Fruit fly (Drosophila melanogaster) whole organism, embryonic: ENCODE results near the gene slow.

Source experiments
- Ada2b ChIP-seq: fragments of 200-800 bp; sonication (Bioruptor generic); IDR thresholded peaks from 2 replicates; pipeline ENCODE4 v1.3.6; 2022; ENCODE audit warnings: missing biosample characterization, missing genetic modification characterization
- CG10267 ChIP-seq: fragments of 200-800 bp; sonication (Bioruptor generic); optimal IDR thresholded peaks from 2 replicates; lab custom pipeline; 2018; ENCODE audit warnings: missing biosample characterization, mild to moderate bottlenecking, missing genetic modification characterization, moderate library complexity
- CG10462 ChIP-seq: fragments of 200-800 bp; sonication (Bioruptor generic); optimal IDR thresholded peaks from 2 replicates; lab custom pipeline; 2016; ENCODE audit warnings: missing biosample characterization, missing genetic modification characterization
- CG11093 ChIP-seq: fragments of 200-800 bp; sonication (Bioruptor generic); IDR thresholded peaks from 3 replicates; pipeline ENCODE4 v1.3.6; 2022; ENCODE audit warnings: missing biosample characterization, missing genetic modification characterization
- CG13624 ChIP-seq: fragments of 200-800 bp; sonication (Bioruptor generic); optimal IDR thresholded peaks from 2 replicates; lab custom pipeline; 2016; ENCODE audit warnings: missing biosample characterization, missing genetic modification characterization
- CG14050 ChIP-seq: fragments of 200-800 bp; sonication (Bioruptor generic); IDR thresholded peaks from 3 replicates; pipeline ENCODE4 v1.3.6; 2022; ENCODE audit warnings: missing biosample characterization, missing genetic modification characterization
- CG15479 ChIP-seq: fragments of 200-800 bp; sonication (Bioruptor generic); optimal IDR thresholded peaks from 3 replicates; lab custom pipeline; 2019; ENCODE audit warnings: missing biosample characterization, mild to moderate bottlenecking, missing genetic modification characterization, moderate library complexity
- CG17328 ChIP-seq: fragments of 200-800 bp; sonication (Bioruptor generic); IDR thresholded peaks from 2 replicates; pipeline ENCODE4 v1.3.6; 2022; ENCODE audit warnings: missing biosample characterization, missing genetic modification characterization
- CG2116 ChIP-seq: fragments of 200-800 bp; sonication (Bioruptor generic); optimal IDR thresholded peaks from 3 replicates; lab custom pipeline; 2018; ENCODE audit warnings: missing biosample characterization, mild to moderate bottlenecking, missing genetic modification characterization
- CG2129 ChIP-seq: fragments of 200-800 bp; sonication (Bioruptor generic); IDR thresholded peaks from 2 replicates; pipeline ENCODE4 v1.3.6; 2022; ENCODE audit warnings: missing biosample characterization, missing genetic modification characterization; ENCODE audit not compliant: partially characterized antibody
- CG30403 ChIP-seq: fragments of 200-800 bp; sonication (Bioruptor generic); optimal IDR thresholded peaks from 3 replicates; lab custom pipeline; 2016; ENCODE audit warnings: missing biosample characterization, missing genetic modification characterization
- CG3847 ChIP-seq: fragments of 200-800 bp; sonication (Bioruptor generic); IDR thresholded peaks from 2 replicates; pipeline ENCODE4 v1.3.6; 2022; ENCODE audit warnings: missing biosample characterization, missing genetic modification characterization
- CG4404 ChIP-seq: fragments of 200-800 bp; sonication (Bioruptor generic); IDR thresholded peaks from 2 replicates; pipeline ENCODE4 v1.3.6; 2022; ENCODE audit warnings: missing biosample characterization, missing genetic modification characterization
- CG4424 ChIP-seq: fragments of 200-800 bp; sonication (Bioruptor generic); optimal IDR thresholded peaks from 3 replicates; lab custom pipeline; 2016; ENCODE audit warnings: missing biosample characterization, missing genetic modification characterization
- CG4617 ChIP-seq: fragments of 200-800 bp; sonication (Bioruptor generic); optimal IDR thresholded peaks from 3 replicates; lab custom pipeline; 2016; ENCODE audit warnings: missing biosample characterization, missing genetic modification characterization, borderline replicate concordance
- CG5180 ChIP-seq: fragments of 200-800 bp; sonication (Bioruptor generic); optimal IDR thresholded peaks from 3 replicates; lab custom pipeline; 2017; ENCODE audit warnings: missing biosample characterization, missing genetic modification characterization, mild to moderate bottlenecking, moderate library complexity, missing genetic modification reagents
- CG6254 ChIP-seq: fragments of 200-800 bp; sonication (Bioruptor generic); optimal IDR thresholded peaks from 3 replicates; lab custom pipeline; 2017; ENCODE audit warnings: mild to moderate bottlenecking, missing biosample characterization, missing genetic modification reagents, missing genetic modification characterization
- CG7556 ChIP-seq: fragments of 200-800 bp; sonication (Bioruptor generic); optimal IDR thresholded peaks from 2 replicates; lab custom pipeline; 2017; ENCODE audit warnings: missing biosample characterization, mild to moderate bottlenecking, missing genetic modification characterization
- CG7963 ChIP-seq: fragments of 200-800 bp; sonication (Bioruptor generic); IDR thresholded peaks from 3 replicates; pipeline ENCODE4 v1.3.6; 2022; ENCODE audit warnings: missing biosample characterization, missing genetic modification characterization; ENCODE audit not compliant: partially characterized antibody
- CG8089 ChIP-seq: fragments of 200-800 bp; sonication (Bioruptor generic); optimal IDR thresholded peaks from 3 replicates; lab custom pipeline; 2016; ENCODE audit warnings: missing biosample characterization, missing genetic modification characterization
- CG9876 ChIP-seq: fragments of 200-800 bp; sonication (Bioruptor generic); optimal IDR thresholded peaks from 2 replicates; lab custom pipeline; 2016; ENCODE audit warnings: missing biosample characterization, missing genetic modification characterization
- Camta ChIP-seq: fragments of 200-800 bp; sonication (Bioruptor generic); optimal IDR thresholded peaks from 2 replicates; lab custom pipeline; 2016; ENCODE audit warnings: missing biosample characterization, missing genetic modification characterization
- D19A ChIP-seq: fragments of 200-800 bp; optimal IDR thresholded peaks from 3 replicates; lab custom pipeline; 2019; ENCODE audit warnings: missing biosample characterization, mild to moderate bottlenecking, missing genetic modification characterization, moderate library complexity
- Dad ChIP-seq: fragments of 200-800 bp; sonication (Bioruptor generic); optimal IDR thresholded peaks from 3 replicates; lab custom pipeline; 2016; ENCODE audit warnings: missing biosample characterization, missing genetic modification characterization
- Dbx ChIP-seq: fragments of 200-800 bp; sonication (Bioruptor generic); IDR thresholded peaks from 3 replicates; pipeline ENCODE4 v1.3.6; 2022; ENCODE audit warnings: missing biosample characterization, missing genetic modification characterization
- Fer2 ChIP-seq: fragments of 200-800 bp; sonication (Bioruptor generic); optimal IDR thresholded peaks from 2 replicates; lab custom pipeline; 2018; ENCODE audit warnings: missing biosample characterization, mild to moderate bottlenecking, missing genetic modification characterization, moderate library complexity
- Hey ChIP-seq: fragments of 200-800 bp; sonication (Bioruptor generic); optimal IDR thresholded peaks from 3 replicates; lab custom pipeline; 2018; ENCODE audit warnings: missing biosample characterization, mild to moderate bottlenecking, missing genetic modification characterization
- Hr3 ChIP-seq: fragments of 200-800 bp; sonication (Bioruptor generic); optimal IDR thresholded peaks from 3 replicates; lab custom pipeline; 2016; ENCODE audit warnings: missing biosample characterization, missing genetic modification characterization
- Hr39 ChIP-seq: fragments of >200 bp; optimal IDR thresholded peaks from 2 replicates; lab custom pipeline; 2017
- Med ChIP-seq: fragments of 200-800 bp; sonication (Bioruptor generic); peaks from one replicate; lab custom pipeline; 2016; ENCODE audit warnings: missing biosample characterization, missing genetic modification characterization, mild to moderate bottlenecking, inconsistent platforms, moderate library complexity
- NFAT ChIP-seq: fragments of 200-800 bp; sonication (Bioruptor generic); IDR thresholded peaks from 2 replicates; pipeline ENCODE4 v1.3.6; 2022; ENCODE audit warnings: missing biosample characterization, missing genetic modification characterization
- Nf-YB ChIP-seq: fragments of 200-800 bp; sonication (Bioruptor generic); optimal IDR thresholded peaks from 3 replicates; lab custom pipeline; 2019; ENCODE audit warnings: missing biosample characterization, mild to moderate bottlenecking, missing genetic modification characterization, moderate library complexity
- Stat92E ChIP-seq, 3 experiments: fragments of >200 bp in 2 of 3; fragments of 200-800 bp in 1 of 3; sonication (Bioruptor generic) in 1 of 3; optimal IDR thresholded peaks; 2 replicates each; lab custom pipeline; 2017 to 2019; ENCODE audit warnings: missing biosample characterization in 3 of 3, missing genetic modification characterization in 3 of 3, mild to moderate bottlenecking in 1 of 3, moderate library complexity in 1 of 3
- ac ChIP-seq: fragments of 200-800 bp; sonication (Bioruptor generic); optimal IDR thresholded peaks from 3 replicates; lab custom pipeline; 2017; ENCODE audit warnings: missing biosample characterization, mild to moderate bottlenecking, missing genetic modification characterization
- bab2 ChIP-seq: fragments of 200-800 bp; sonication (Bioruptor generic); optimal IDR thresholded peaks from 2 replicates; lab custom pipeline; 2016; ENCODE audit warnings: missing biosample characterization, missing genetic modification characterization
- bbx ChIP-seq: fragments of 200-800 bp; sonication (Bioruptor generic); IDR thresholded peaks from 2 replicates; pipeline ENCODE4 v1.3.6; 2022; ENCODE audit warnings: missing biosample characterization, missing genetic modification characterization; ENCODE audit not compliant: partially characterized antibody
- bowl ChIP-seq: fragments of 200-800 bp; sonication (Bioruptor generic); IDR thresholded peaks from 2 replicates; pipeline ENCODE4 v1.3.6; 2022; ENCODE audit warnings: missing biosample characterization, missing genetic modification characterization
- crp ChIP-seq, 2 experiments: fragments of 200-800 bp; sonication (Bioruptor generic); optimal IDR thresholded peaks; 2 replicates in 1 of 2; 3 replicates in 1 of 2; lab custom pipeline; 2017; ENCODE audit warnings: missing biosample characterization in 2 of 2, missing genetic modification characterization in 2 of 2, mild to moderate bottlenecking in 1 of 2, moderate library complexity in 1 of 2
- dan ChIP-seq: fragments of 200-800 bp; sonication (Bioruptor generic); IDR thresholded peaks from 2 replicates; pipeline ENCODE4 v1.3.6; 2022; ENCODE audit warnings: missing biosample characterization, missing genetic modification characterization
- fd102C ChIP-seq: fragments of 200-800 bp; sonication (Bioruptor generic); optimal IDR thresholded peaks from 2 replicates; lab custom pipeline; 2018; ENCODE audit warnings: missing biosample characterization, mild to moderate bottlenecking, missing genetic modification characterization, moderate library complexity
- gfzf ChIP-seq: fragments of 200-800 bp; sonication (Bioruptor generic); optimal IDR thresholded peaks from 2 replicates; lab custom pipeline; 2016; ENCODE audit warnings: missing biosample characterization, mild to moderate bottlenecking, missing genetic modification characterization, moderate library complexity
- grn ChIP-seq: fragments of 200-800 bp; sonication (Bioruptor generic); optimal IDR thresholded peaks from 3 replicates; lab custom pipeline; 2017; ENCODE audit warnings: missing biosample characterization, missing genetic modification characterization
- her ChIP-seq: fragments of 200-800 bp; sonication (Bioruptor generic); optimal IDR thresholded peaks from 2 replicates; lab custom pipeline; 2016; ENCODE audit warnings: missing biosample characterization, missing genetic modification characterization
- lab ChIP-seq: fragments of 200-800 bp; sonication (Bioruptor generic); optimal IDR thresholded peaks from 3 replicates; lab custom pipeline; 2017; ENCODE audit warnings: missing biosample characterization, missing genetic modification characterization, mild to moderate bottlenecking, moderate library complexity, missing genetic modification reagents
- ro ChIP-seq: fragments of 200-800 bp; sonication (Bioruptor generic); IDR thresholded peaks from 2 replicates; pipeline ENCODE4 v1.3.6; 2022; ENCODE audit warnings: missing biosample characterization, missing genetic modification characterization
- schlank ChIP-seq: fragments of 200-800 bp; sonication (Bioruptor generic); optimal IDR thresholded peaks from 2 replicates; lab custom pipeline; 2018; ENCODE audit warnings: missing biosample characterization, mild to moderate bottlenecking, missing genetic modification characterization
- sd ChIP-seq: fragments of 200-800 bp; sonication (Bioruptor generic); optimal IDR thresholded peaks from 3 replicates; lab custom pipeline; 2018; ENCODE audit warnings: missing biosample characterization, mild to moderate bottlenecking, missing genetic modification characterization, moderate library complexity
- tll ChIP-seq, 2 experiments: fragments of 200-800 bp in 1 of 2; fragments of >200 bp in 1 of 2; sonication (Bioruptor generic) in 1 of 2; optimal IDR thresholded peaks; 2 replicates each; lab custom pipeline; 2017 to 2019; ENCODE audit warnings: missing biosample characterization in 2 of 2, missing genetic modification characterization in 2 of 2, mild to moderate bottlenecking in 1 of 2, moderate library complexity in 1 of 2
- yki ChIP-seq: fragments of >200 bp; optimal IDR thresholded peaks from 3 replicates; lab custom pipeline; 2018
- z ChIP-seq: fragments of 200-800 bp; sonication (Bioruptor generic); IDR thresholded peaks from 3 replicates; pipeline ENCODE4 v1.3.6; 2022; ENCODE audit warnings: missing biosample characterization, missing genetic modification characterization

Gene slow

DNA sequence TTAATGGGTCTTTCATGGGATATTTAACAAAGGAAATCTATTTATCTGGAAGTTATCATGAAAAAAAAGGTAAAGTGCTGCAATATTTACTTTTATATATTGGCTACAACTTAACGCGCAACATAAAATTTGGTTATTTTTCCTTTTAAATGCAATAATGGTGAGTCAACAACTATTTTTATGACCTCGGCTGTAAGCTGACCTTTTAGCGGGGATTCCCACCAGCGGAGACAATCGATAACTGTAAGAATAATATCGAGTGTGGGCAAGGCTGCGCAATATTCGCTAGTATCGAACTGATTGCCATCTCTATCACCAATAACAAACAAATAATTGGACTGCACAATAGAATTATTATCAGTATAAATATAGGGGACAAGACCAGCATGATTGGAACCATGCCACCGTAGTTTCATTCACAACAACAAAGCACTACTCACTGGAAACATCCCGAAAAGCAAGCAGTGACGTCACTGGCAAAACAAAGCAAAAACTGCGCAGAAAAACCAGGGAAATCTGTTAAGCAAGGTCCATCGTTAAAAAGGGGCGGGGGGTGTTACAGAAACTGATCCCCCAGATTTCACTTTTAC is 19.0 kb downstream of the slow start, which contains the start of gene Syx17 (continued):
- TF ChIP-seq bbx (peak; percentile 95), z (GFP tag; lab: Robert Waterston, UW) (no peak), CG10462 (GFP tag; lab: Kevin White, UChicago) (peak; percentile 36), CG2116 (peak; percentile 86), CG8089 (GFP tag; lab: Kevin White, UChicago) (no peak), fd102C (GFP tag; lab: Kevin White, UChicago) (no peak), bowl (GFP tag; lab: Robert Waterston, UW) (no peak), bab2 (GFP tag; lab: Kevin White, UChicago) (peak; percentile 60), CG7963 (peak; percentile 84), CG14050 (GFP tag; lab: Robert Waterston, UW) (no peak), CG17328 (GFP tag; lab: Robert Waterston, UW) (0 out of 2 replicates have a peak, but pooled peaks have one; percentile 42), Hr3 (peak; percentile 63), Hey (no peak), crp (GFP tag; optimal IDR thresholded peaks at IDR 0.05; lab: Kevin White, UChicago) (peak in 1 of 2 experiments; percentile 18), Fer2 (tag; lab: Kevin White, UChicago) (no peak), CG4617 (GFP tag; lab: Kevin White, UChicago) (peak; percentile 89), tll (GFP tag; optimal IDR thresholded peaks at IDR 0.05; lab: Kevin White, UChicago) (peak in 1 of 2 experiments; percentile 58), Med (peak; percentile 92), CG9876 (peak; percentile 30), Dbx (GFP tag; lab: Robert Waterston, UW) (peak; percentile 83; the same call in 2 of the 3 replicates), Dad (GFP tag; lab: Kevin White, UChicago) (peak; percentile 24), CG10267 (tag; lab: Kevin White, UChicago) (peak; percentile 67), grn (GFP tag; lab: Kevin White, UChicago) (peak; percentile 53), CG6254 (GFP tag; lab: Kevin White, UChicago) (no peak), CG4404 (no peak), dan (GFP tag; lab: Robert Waterston, UW) (no peak), Hr39 (lab: Kevin White, UChicago) (no peak), ro (GFP tag; lab: Robert Waterston, UW) (no peak), CG4424 (peak; percentile 52), CG13624 (peak; percentile 91), schlank (no peak), NFAT (GFP tag; lab: Robert Waterston, UW) (no peak; the same call in 1 of the 2 replicates), CG3847 (GFP tag; lab: Robert Waterston, UW) (peak; percentile 47), sd (tag; lab: Kevin White, UChicago) (peak; percentile 29), Ada2b (GFP tag; lab: Robert Waterston, UW) (no peak), CG30403 (GFP tag; lab: Kevin White, UChicago) (peak; percentile 66), CG5180 (peak; percentile 51), her (GFP tag; lab: Kevin White, UChicago) (peak; percentile 59), yki (lab: Kevin White, UChicago) (no peak), Nf-YB (GFP tag; lab: Kevin White, UChicago) (peak; percentile 36), ac (no peak), Stat92E (GFP tag; optimal IDR thresholded peaks at IDR 0.05; lab: Kevin White, UChicago) (peak in 1 of 3 experiments; percentile 42), CG11093 (GFP tag; lab: Robert Waterston, UW) (no peak), Camta (peak; percentile 52), CG2129 (peak; percentile 72; the same call in 1 of the 2 replicates), CG15479 (GFP tag; lab: Kevin White, UChicago) (peak; percentile 91), gfzf (GFP tag; lab: Kevin White, UChicago) (peak; percentile 42), CG7556 (peak; percentile 47), D19A (tag; lab: Kevin White, UChicago) (peak; percentile 47), lab (peak; percentile 53)
